Fruit fly (Drosophila melanogaster): ENCODE data around the gene CG15172.

Gene CG15172

DNA sequence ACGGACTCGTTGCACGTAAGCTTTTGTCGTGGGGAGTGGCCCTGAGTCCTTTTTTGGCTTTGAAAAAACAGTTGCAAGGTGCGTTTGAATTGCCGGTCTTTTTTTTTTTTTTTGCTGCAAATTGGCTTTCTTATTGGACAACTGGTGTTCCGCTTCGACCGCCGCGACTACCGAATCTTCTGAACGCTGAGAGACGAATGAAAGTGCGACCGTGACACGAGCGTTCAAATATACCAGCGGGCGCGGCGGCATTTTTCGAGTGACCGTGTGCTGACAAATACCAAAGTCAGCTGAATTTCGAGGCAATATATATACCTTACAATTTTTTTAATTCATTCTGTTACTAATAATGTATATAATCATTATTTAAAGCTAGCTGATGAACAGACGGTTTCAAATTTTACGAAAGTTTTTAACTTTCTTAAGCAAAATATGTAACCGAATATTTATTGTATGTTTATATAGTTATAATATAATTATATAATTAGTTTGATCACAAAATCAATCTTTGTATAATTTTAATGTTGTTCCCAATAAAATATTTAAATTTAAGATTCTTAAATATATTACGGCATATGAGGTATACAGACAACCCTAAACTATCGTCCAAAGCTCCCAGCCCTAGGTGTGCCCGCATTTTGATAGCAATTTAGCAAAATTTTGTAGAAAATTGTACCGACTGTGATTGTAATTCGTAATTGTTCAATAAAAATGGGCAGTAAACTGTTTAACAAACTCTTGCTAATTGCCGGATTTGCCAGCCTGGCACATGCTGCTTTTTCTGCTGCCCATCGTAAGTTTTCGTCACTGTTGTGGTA, 34.9 kb upstream of the CG15172 start, which contains the start of the genes Swip-1 and EMC5 (continued):
- TF ChIP-seq NC2β (GFP tag; optimal IDR thresholded peaks at IDR 0.05) (no peak), en (GFP tag; optimal IDR thresholded peaks at IDR 0.05) (no peak), CG2199 (GFP tag; IDR thresholded peaks at IDR 0.05) (no peak), CG6254 (GFP tag; optimal IDR thresholded peaks at IDR 0.05) (peak; percentile 19), D19A (tag; optimal IDR thresholded peaks at IDR 0.05) (peak; percentile 55), CG4282 (GFP tag; optimal IDR thresholded peaks at IDR 0.05) (no peak), CG8290 (GFP tag; optimal IDR thresholded peaks at IDR 0.05) (peak; percentile 43), CG8290 (tag; optimal IDR thresholded peaks at IDR 0.05) (peak; percentile 17 to 36), Nf-YA (GFP tag; IDR thresholded peaks at IDR 0.05) (0 out of 2 replicates have a peak, but pooled peaks have one; percentile 32), CG9437 (GFP tag; optimal IDR thresholded peaks at IDR 0.05) (peak; percentile 58), bowl (GFP tag; IDR thresholded peaks at IDR 0.05) (no peak), twi (tag; optimal IDR thresholded peaks at IDR 0.05) (peak; percentile 55), odd (GFP tag; optimal IDR thresholded peaks at IDR 0.05) (no peak), gce (GFP tag; IDR thresholded peaks at IDR 0.05) (no peak), kah (GFP tag; optimal IDR thresholded peaks at IDR 0.05) (no peak), stc (GFP tag; IDR thresholded peaks at IDR 0.05) (no peak), seq (GFP tag; IDR thresholded peaks at IDR 0.05) (no peak), CG30020 (tag; optimal IDR thresholded peaks at IDR 0.05) (peak; percentile 65), CG4424 (GFP tag; optimal IDR thresholded peaks at IDR 0.05) (peak; percentile 67), Doc2 (GFP tag; IDR thresholded peaks at IDR 0.05) (no peak), CG1529 (GFP tag; optimal IDR thresholded peaks at IDR 0.05) (peak; percentile 8), gt (GFP tag; IDR thresholded peaks at IDR 0.05) (no peak), CG4707 (GFP tag; optimal IDR thresholded peaks at IDR 0.05) (no peak), CG9727 (GFP tag; optimal IDR thresholded peaks at IDR 0.05) (peak; percentile 70), sc (optimal IDR thresholded peaks at IDR 0.05) (no peak), sc (GFP tag; optimal IDR thresholded peaks at IDR 0.05) (peak; percentile 7), fd64A (GFP tag; optimal IDR thresholded peaks at IDR 0.05) (no peak), yki (optimal IDR thresholded peaks at IDR 0.05) (no peak), CG7963 (GFP tag; IDR thresholded peaks at IDR 0.05; ENCODE audit: partially characterized antibody) (peak; percentile 24; the same call in 1 of the 3 replicates), sima (GFP tag; optimal IDR thresholded peaks at IDR 0.05) (no peak), toy (GFP tag; IDR thresholded peaks at IDR 0.05) (no peak), Mes4 (GFP tag; optimal IDR thresholded peaks at IDR 0.05) (no peak), CG13287 (GFP tag; IDR thresholded peaks at IDR 0.05; ENCODE audit: partially characterized antibody) (peak; percentile 57), CG10654 (GFP tag; optimal IDR thresholded peaks at IDR 0.05) (peak; percentile 54), CG12769 (tag; optimal IDR thresholded peaks at IDR 0.05) (no peak), CG14860 (GFP tag; IDR thresholded peaks at IDR 0.05; ENCODE audit: partially characterized antibody) (peak; percentile 21; the same call in 1 of the 3 replicates), CHES-1-like (GFP tag; optimal IDR thresholded peaks at IDR 0.05) (no peak), CG13296 (GFP tag; optimal IDR thresholded peaks at IDR 0.05) (peak; percentile 49), pb (GFP tag; optimal IDR thresholded peaks at IDR 0.05) (no peak), CG11456 (GFP tag; IDR thresholded peaks at IDR 0.05) (peak; percentile 80), Hsf (GFP tag; optimal IDR thresholded peaks at IDR 0.05) (no peak), Bdp1 (GFP tag; optimal IDR thresholded peaks at IDR 0.05) (no peak), sens (GFP tag) (peak; percentile 55), CG12071 (GFP tag; optimal IDR thresholded peaks at IDR 0.05) (no peak), corto (GFP tag; optimal IDR thresholded peaks at IDR 0.05) (no peak), crol (GFP tag; IDR thresholded peaks at IDR 0.05) (0 out of 2 replicates have a peak, but pooled peaks have one; percentile 13), sqz (GFP tag; optimal IDR thresholded peaks at IDR 0.05) (peak; percentile 38), CG17385 (GFP tag; optimal IDR thresholded peaks at IDR 0.05) (peak; percentile 30), CG31365 (tag; optimal IDR thresholded peaks at IDR 0.05) (no peak), Bteb2 (GFP tag; optimal IDR thresholded peaks at IDR 0.05) (no peak), lab (GFP tag; optimal IDR thresholded peaks at IDR 0.05) (peak; percentile 20)
